Worm (Caenorhabditis elegans) whole organism, L2 larva: Measurements from ENCODE around the gene rde-1.

Experiments
- C34F6.9 ChIP-seq: fragments of 150-350 bp; optimal IDR thresholded peaks from 2 replicates; lab custom pipeline; 2014; ENCODE audit warnings: missing biosample characterization, missing genetic modification characterization
- F13H6.1 ChIP-seq: sonication (generic microtip); optimal IDR thresholded peaks from 2 replicates; lab custom pipeline; 2016; ENCODE audit warnings: missing genetic modification characterization, missing compliant biosample characterization
- R02D3.7 ChIP-seq: fragments of 150-350 bp; optimal IDR thresholded peaks from 2 replicates; lab custom pipeline; 2014; ENCODE audit warnings: missing biosample characterization, missing genetic modification characterization
- Y55F3AM.14 ChIP-seq: fragments of 200-800 bp; sonication (Bioruptor generic); optimal IDR thresholded peaks from 2 replicates; lab custom pipeline; 2018; ENCODE audit warnings: mild to moderate bottlenecking, missing genetic modification characterization, missing compliant biosample characterization
- ZK546.5 ChIP-seq: sonication (generic microtip); optimal IDR thresholded peaks from 2 replicates; lab custom pipeline; 2017; ENCODE audit warnings: missing biosample characterization, missing genetic modification characterization
- alr-1 ChIP-seq: fragments of 150-350 bp; optimal IDR thresholded peaks from 2 replicates; lab custom pipeline; 2014; ENCODE audit warnings: missing biosample characterization, missing genetic modification characterization
- aly-2 ChIP-seq: fragments of 150-350 bp; optimal IDR thresholded peaks from 2 replicates; lab custom pipeline; 2014; ENCODE audit warnings: missing biosample characterization, missing genetic modification characterization
- ama-1 ChIP-seq: fragments of 150-350 bp; optimal IDR thresholded peaks from 2 replicates; lab custom pipeline; 2018; ENCODE audit warnings: inconsistent platforms
- blmp-1 ChIP-seq: sonication (generic microtip); optimal IDR thresholded peaks from 2 replicates; lab custom pipeline; 2017; ENCODE audit warnings: missing genetic modification characterization, mild to moderate bottlenecking, missing compliant biosample characterization, antibody characterized with exemption, moderate library complexity; ENCODE audit not compliant: insufficient read depth
- ceh-82 ChIP-seq: fragments of 150-350 bp; optimal IDR thresholded peaks from 2 replicates; lab custom pipeline; 2014; ENCODE audit warnings: missing biosample characterization, missing genetic modification characterization
- crh-2 ChIP-seq: sonication (generic microtip); optimal IDR thresholded peaks from 2 replicates; lab custom pipeline; 2017; ENCODE audit warnings: missing biosample characterization, missing genetic modification characterization
- dmd-4 ChIP-seq: sonication (generic microtip); optimal IDR thresholded peaks from 2 replicates; lab custom pipeline; 2017; ENCODE audit warnings: missing biosample characterization, missing genetic modification characterization
- egl-27 ChIP-seq: sonication (generic microtip); optimal IDR thresholded peaks from 3 replicates; lab custom pipeline; 2017; ENCODE audit warnings: missing biosample characterization, missing genetic modification reagents, missing genetic modification characterization
- elt-1 ChIP-seq: fragments of 150-350 bp; optimal IDR thresholded peaks from 2 replicates; lab custom pipeline; 2014; ENCODE audit warnings: missing biosample characterization, missing genetic modification characterization
- elt-3 ChIP-seq: sonication (generic microtip); optimal IDR thresholded peaks from 2 replicates; lab custom pipeline; 2017; ENCODE audit warnings: missing biosample characterization, missing genetic modification characterization
- fos-1 ChIP-seq: fragments of 150-350 bp; optimal IDR thresholded peaks from 2 replicates; lab custom pipeline; 2014; ENCODE audit warnings: missing biosample characterization, missing genetic modification characterization
- gmeb-1 ChIP-seq: fragments of 150-350 bp; optimal IDR thresholded peaks from 2 replicates; lab custom pipeline; 2014; ENCODE audit warnings: missing biosample characterization, missing genetic modification characterization
- lin-11 ChIP-seq: fragments of 150-350 bp; sonication (generic microtip); optimal IDR thresholded peaks from 2 replicates; lab custom pipeline; 2014; ENCODE audit warnings: missing biosample characterization, missing genetic modification characterization, inconsistent platforms, mixed read lengths
- lin-13 ChIP-seq: fragments of 150-350 bp; optimal IDR thresholded peaks from 2 replicates; lab custom pipeline; 2014; ENCODE audit warnings: missing biosample characterization, missing genetic modification reagents, missing genetic modification characterization
- lin-39 ChIP-seq: fragments of 150-350 bp; optimal IDR thresholded peaks from 2 replicates; lab custom pipeline; 2014; ENCODE audit warnings: missing biosample characterization, missing genetic modification reagents, missing genetic modification characterization
- lsy-2 ChIP-seq, 2 experiments: fragments of 150-350 bp in 1 of 2; sonication (generic microtip) in 1 of 2; optimal IDR thresholded peaks; 2 replicates each; lab custom pipeline; 2014 to 2017; ENCODE audit warnings: missing biosample characterization in 2 of 2, missing genetic modification characterization in 2 of 2
- mab-5 ChIP-seq: fragments of 150-350 bp; optimal IDR thresholded peaks from 2 replicates; lab custom pipeline; 2014; ENCODE audit warnings: missing biosample characterization, missing genetic modification characterization
- mdl-1 ChIP-seq, 2 experiments: fragments of 150-350 bp in 1 of 2; sonication (generic microtip) in 1 of 2; optimal IDR thresholded peaks; 2 replicates each; lab custom pipeline; 2017; ENCODE audit warnings: missing biosample characterization in 2 of 2, missing genetic modification characterization in 2 of 2
- nhr-10 ChIP-seq: sonication (generic microtip); optimal IDR thresholded peaks from 2 replicates; lab custom pipeline; 2017; ENCODE audit warnings: missing biosample characterization, missing genetic modification characterization
- nhr-12 ChIP-seq: fragments of 150-350 bp; optimal IDR thresholded peaks from 2 replicates; lab custom pipeline; 2014; ENCODE audit warnings: missing biosample characterization, missing genetic modification characterization
- nhr-129 ChIP-seq: fragments of 150-350 bp; optimal IDR thresholded peaks from 2 replicates; lab custom pipeline; 2014; ENCODE audit warnings: missing biosample characterization, missing genetic modification characterization
- nhr-21 ChIP-seq: fragments of 150-350 bp; optimal IDR thresholded peaks from 2 replicates; lab custom pipeline; 2014; ENCODE audit warnings: missing biosample characterization, missing genetic modification characterization
- nhr-23 ChIP-seq: fragments of 150-350 bp; optimal IDR thresholded peaks from 2 replicates; lab custom pipeline; 2014; ENCODE audit warnings: missing biosample characterization, missing genetic modification reagents, missing genetic modification characterization
- nhr-237 ChIP-seq: fragments of 150-350 bp; optimal IDR thresholded peaks from 2 replicates; lab custom pipeline; 2014; ENCODE audit warnings: missing biosample characterization, missing genetic modification characterization
- nhr-25 ChIP-seq: fragments of 150-350 bp; sonication (generic microtip); optimal IDR thresholded peaks from 3 replicates; lab custom pipeline; 2014; ENCODE audit warnings: missing biosample characterization, missing genetic modification characterization
- nhr-6 ChIP-seq: fragments of 150-350 bp; optimal IDR thresholded peaks from 2 replicates; lab custom pipeline; 2014; ENCODE audit warnings: missing biosample characterization, missing genetic modification characterization
- nhr-77 ChIP-seq: fragments of 150-350 bp; optimal IDR thresholded peaks from 2 replicates; lab custom pipeline; 2014; ENCODE audit warnings: missing biosample characterization, missing genetic modification characterization
- peb-1 ChIP-seq: fragments of 150-350 bp; optimal IDR thresholded peaks from 2 replicates; lab custom pipeline; 2014; ENCODE audit warnings: missing biosample characterization, missing genetic modification characterization
- sem-4 ChIP-seq: fragments of 150-350 bp; optimal IDR thresholded peaks from 2 replicates; lab custom pipeline; 2014; ENCODE audit warnings: missing biosample characterization, missing genetic modification reagents, missing genetic modification characterization
- sma-3 ChIP-seq: sonication (generic microtip); optimal IDR thresholded peaks from 2 replicates; lab custom pipeline; 2016; ENCODE audit warnings: missing genetic modification reagents, missing genetic modification characterization, missing compliant biosample characterization
- sma-9 ChIP-seq, 2 experiments: fragments of 150-350 bp in 1 of 2; sonication (generic microtip) in 1 of 2; optimal IDR thresholded peaks; 2 replicates each; lab custom pipeline; 2014 to 2016; ENCODE audit warnings: missing genetic modification characterization in 2 of 2, mild to moderate bottlenecking in 1 of 2, missing biosample characterization in 1 of 2, missing compliant biosample characterization in 1 of 2, missing genetic modification reagents in 1 of 2, moderate library complexity in 1 of 2
- snpc-4 ChIP-seq: fragments of 150-350 bp; optimal IDR thresholded peaks from 2 replicates; lab custom pipeline; 2014; ENCODE audit warnings: missing biosample characterization, missing genetic modification characterization
- unc-55 ChIP-seq: fragments of 150-350 bp; sonication (generic microtip); optimal IDR thresholded peaks from 3 replicates; lab custom pipeline; 2014; ENCODE audit warnings: missing biosample characterization, missing genetic modification reagents, missing genetic modification characterization
- unc-62 ChIP-seq: fragments of 150-350 bp; optimal IDR thresholded peaks from 2 replicates; lab custom pipeline; 2014; ENCODE audit warnings: missing biosample characterization, missing genetic modification reagents, missing genetic modification characterization
- zag-1 ChIP-seq: fragments of 150-350 bp; optimal IDR thresholded peaks from 2 replicates; lab custom pipeline; 2014; ENCODE audit warnings: missing biosample characterization, missing genetic modification characterization

rde-1 gene

ce11 chrV:9991610-9992009 is at the start of gene rde-1, which contains the start of gene trpp-6:
rde-1 (minus strand) TSS chrV:9991642.
trpp-6 (plus strand) TSS chrV:9991895.
- TF ChIP-seq unc-55 (peak; percentile 55), gmeb-1 (tag; lab: Kevin White, UChicago) (peak; percentile 15), alr-1 (tag; lab: Kevin White, UChicago) (no peak), C34F6.9 (tag; lab: Kevin White, UChicago) (peak; percentile 35), Y55F3AM.14 (GFP tag; lab: Kevin White, UChicago) (no peak)

- TF ChIP-seq nhr-237 (tag; lab: Kevin White, UChicago), result no peak
- peak; percentile 67 for TF ChIP-seq egl-27
- TF ChIP-seq fos-1, result peak; percentile 81
- TF ChIP-seq mab-5 (tag; lab: Kevin White, UChicago), result peak; percentile 24
- peak; percentile 27 for TF ChIP-seq nhr-6 (tag; lab: Kevin White, UChicago)
- peak in 1 of 2 experiments; percentile 6 for TF ChIP-seq mdl-1 (tag; optimal IDR thresholded peaks at IDR 0.05; lab: Kevin White, UChicago)
- no peak for TF ChIP-seq lin-39 (tag; lab: Kevin White, UChicago)
- TF ChIP-seq blmp-1 (tag; lab: Kevin White, UChicago), result peak; percentile 6
- peak; percentile 19 to 86 for TF ChIP-seq lsy-2 (tag; optimal IDR thresholded peaks at IDR 0.05; lab: Kevin White, UChicago)
- TF ChIP-seq unc-55, result peak; percentile 65
- peak; percentile 11 for TF ChIP-seq snpc-4 (tag; lab: Kevin White, UChicago)
- TF ChIP-seq ama-1, result no peak
- no peak for TF ChIP-seq peb-1 (tag; lab: Kevin White, UChicago)
- TF ChIP-seq sma-3 (GFP tag; lab: Kevin White, UChicago), result peak; percentile 71
- TF ChIP-seq dmd-4 (tag; lab: Kevin White, UChicago), result no peak
- TF ChIP-seq unc-62 (GFP tag; lab: Kevin White, UChicago), result no peak
- TF ChIP-seq nhr-77 (tag; lab: Kevin White, UChicago), result no peak
- peak; percentile 75 for TF ChIP-seq C34F6.9 (tag; lab: Kevin White, UChicago)
- TF ChIP-seq nhr-129 (tag; lab: Kevin White, UChicago), result peak; percentile 84
- TF ChIP-seq lin-13, result peak; percentile 34
- no peak for TF ChIP-seq zag-1 (tag; lab: Kevin White, UChicago)
- TF ChIP-seq Y55F3AM.14 (GFP tag; lab: Kevin White, UChicago), result peak; percentile 50
- no peak for TF ChIP-seq R02D3.7 (tag; lab: Kevin White, UChicago)
- TF ChIP-seq lin-11 (tag; lab: Kevin White, UChicago), result peak; percentile 28
- TF ChIP-seq elt-1, result no peak
- peak; percentile 67 for TF ChIP-seq sem-4
- TF ChIP-seq nhr-10 (tag; lab: Kevin White, UChicago), result no peak
- TF ChIP-seq F13H6.1 (tag; lab: Kevin White, UChicago), result peak; percentile 82
- peak; percentile 11 for TF ChIP-seq nhr-21 (tag; lab: Kevin White, UChicago)
- no peak for TF ChIP-seq nhr-23 (tag; lab: Kevin White, UChicago)
- peak; percentile 76 for TF ChIP-seq nhr-25 (tag; lab: Kevin White, UChicago)
- peak; percentile 81 for TF ChIP-seq sma-9 (GFP tag; optimal IDR thresholded peaks at IDR 0.05; lab: Kevin White, UChicago)
- no peak for TF ChIP-seq sma-9 (tag; optimal IDR thresholded peaks at IDR 0.05; lab: Kevin White, UChicago)
- peak; percentile 73 for TF ChIP-seq crh-2 (tag; lab: Kevin White, UChicago)
- no peak for TF ChIP-seq aly-2
- TF ChIP-seq gmeb-1 (tag; lab: Kevin White, UChicago), result peak; percentile 47
These were observed 48.4 kb upstream of the rde-1 start for ce11 chrV:10039837-10040236.

- no peak for TF ChIP-seq ZK546.5 (tag; lab: Kevin White, UChicago)
- no peak for TF ChIP-seq sma-3 (GFP tag; lab: Kevin White, UChicago)
- TF ChIP-seq alr-1 (tag; lab: Kevin White, UChicago), result no peak
- no peak for TF ChIP-seq unc-62 (GFP tag; lab: Kevin White, UChicago)
- no peak for TF ChIP-seq lin-13
- TF ChIP-seq ceh-82 (tag; lab: Kevin White, UChicago), result no peak
- TF ChIP-seq nhr-25 (tag; lab: Kevin White, UChicago), result no peak
- TF ChIP-seq lin-11 (tag; lab: Kevin White, UChicago), result no peak
- no peak for TF ChIP-seq lin-39 (tag; lab: Kevin White, UChicago)
- TF ChIP-seq Y55F3AM.14 (GFP tag; lab: Kevin White, UChicago), result no peak
- no peak for TF ChIP-seq elt-3 (tag; lab: Kevin White, UChicago)
- TF ChIP-seq nhr-12 (tag; lab: Kevin White, UChicago), result no peak
- no peak for TF ChIP-seq nhr-23 (tag; lab: Kevin White, UChicago)
These were observed 45.6 kb upstream of the rde-1 start, which contains the start of gene F57A8.1 for ce11 chrV:10037040-10037439. F57A8.1 (plus strand) TSS chrV:10037340.
